Worm (Caenorhabditis elegans) whole organism, mixed stage, embryonic: ENCODE results near the gene F21C10.19.

Experiments
- nhr-237 ChIP-seq: fragments of 150-350 bp; optimal IDR thresholded peaks from 2 replicates; lab custom pipeline; 2014; ENCODE audit warnings: missing biosample characterization, missing genetic modification characterization
- snpc-4 ChIP-seq: fragments of 150-350 bp; optimal IDR thresholded peaks from 2 replicates; lab custom pipeline; 2014; ENCODE audit warnings: missing biosample characterization, missing genetic modification characterization

- TF ChIP-seq nhr-237 (tag; lab: Kevin White, UChicago) (no peak), snpc-4 (no peak)
Observed at ce11 chrV:9143896-9144295, 13.0 kb downstream of the F21C10.19 start.
